Fruit fly (Drosophila melanogaster) Kc167 (cell line): ENCODE data around the gene CG15387.

Source experiments
- Myc ChIP-seq: fragments of >200 bp; optimal IDR thresholded peaks from 2 replicates; lab custom pipeline; 2017; ENCODE audit warnings: missing external identifiers
- Sin3A ChIP-seq: fragments of >200 bp; optimal IDR thresholded peaks from 2 replicates; lab custom pipeline; 2018; ENCODE audit warnings: missing external identifiers
- h ChIP-seq: fragments of >200 bp; optimal IDR thresholded peaks from 3 replicates; lab custom pipeline; 2018; ENCODE audit warnings: missing external identifiers
- insv ChIP-seq: fragments of >200 bp; optimal IDR thresholded peaks from 3 replicates; lab custom pipeline; 2018; ENCODE audit warnings: missing external identifiers
- psq ChIP-seq: fragments of >200 bp; optimal IDR thresholded peaks from 2 replicates; lab custom pipeline; 2017; ENCODE audit warnings: missing external identifiers
- ttk ChIP-seq: sonication (Bioruptor generic); optimal IDR thresholded peaks from 2 replicates; lab custom pipeline; 2017; ENCODE audit warnings: missing external identifiers

DNA sequence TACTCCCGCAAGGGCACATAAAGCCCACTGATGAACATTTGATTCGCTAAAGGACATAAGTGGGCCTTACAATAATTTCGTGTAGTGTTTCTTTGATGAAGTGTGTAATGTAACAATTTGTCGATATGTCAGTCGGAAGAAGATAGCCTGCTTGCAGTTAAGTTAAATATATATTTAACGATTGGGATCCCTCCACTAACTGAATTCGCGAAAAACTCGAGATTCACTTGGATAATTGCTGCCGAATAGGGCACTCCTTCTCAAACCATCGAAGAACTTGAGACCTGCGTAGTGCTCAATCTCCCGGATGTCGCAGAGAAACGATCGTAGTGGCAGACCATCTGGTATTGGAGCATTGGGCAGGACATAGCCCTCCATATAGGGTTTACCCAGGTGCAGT is 12.1 kb upstream of the CG15387 start, which contains the start of gene Tengl3:
- no peak for TF ChIP-seq psq (lab: Kevin White, UChicago)
- no peak for TF ChIP-seq h (lab: Kevin White, UChicago)
- no peak for TF ChIP-seq Sin3A
- no peak for TF ChIP-seq Myc (lab: Kevin White, UChicago)
- no peak for TF ChIP-seq ttk (lab: Kevin White, UChicago)
- no peak for TF ChIP-seq insv (lab: Kevin White, UChicago)
